Fruit fly (Drosophila melanogaster) whole organism: ENCODE measurements around the gene Nup37.

Experiments
- psq ChIP-seq: fragments of >200 bp; optimal IDR thresholded peaks from 2 replicates; lab custom pipeline; 2017
- usp ChIP-seq: fragments of >200 bp; optimal IDR thresholded peaks from 2 replicates; lab custom pipeline; 2017; ENCODE audit warnings: missing biosample characterization, missing genetic modification characterization, mixed read lengths

DNA sequence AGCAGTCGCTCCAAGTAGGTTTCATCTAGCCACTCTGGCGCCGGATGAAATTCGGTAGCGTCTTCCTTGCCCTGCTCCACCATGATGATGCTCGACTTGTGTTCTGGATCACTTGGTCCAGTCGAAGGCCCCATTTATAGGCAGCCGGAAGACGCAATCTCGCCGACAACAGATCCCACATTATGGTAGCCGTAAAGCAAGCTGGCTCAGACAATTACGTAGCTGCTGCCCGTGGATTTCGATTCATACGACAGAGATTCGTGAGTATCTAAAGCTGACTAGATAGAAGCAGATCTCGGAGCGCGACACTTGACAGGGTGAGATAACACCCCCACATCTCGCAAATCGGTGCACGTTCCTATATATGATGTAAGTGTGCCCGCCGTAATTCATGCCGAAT lies 29.7 kb downstream of the Nup37 start, which contains the start of gene CG10513:
- no peak for TF ChIP-seq usp (GFP tag; lab: Kevin White, UChicago)
- TF ChIP-seq psq (lab: Kevin White, UChicago), result no peak
